Fruit fly (Drosophila melanogaster) whole organism, wandering third instar larva: ENCODE measurements around the gene CG13737.

ENCODE experiments used
- Abd-B ChIP-seq: fragments of >200 bp; optimal IDR thresholded peaks from 2 replicates; lab custom pipeline; 2017; ENCODE audit warnings: missing biosample characterization, missing genetic modification characterization
- CG32264 ChIP-seq: fragments of 200-800 bp; sonication (Bioruptor generic); optimal IDR thresholded peaks from 2 replicates; lab custom pipeline; 2016; ENCODE audit warnings: missing biosample characterization, missing genetic modification characterization
- CG9705 ChIP-seq: fragments of 200-800 bp; sonication (Bioruptor generic); optimal IDR thresholded peaks from 2 replicates; lab custom pipeline; 2018; ENCODE audit warnings: missing biosample characterization, mild to moderate bottlenecking, missing genetic modification characterization
- CrebA ChIP-seq: fragments of 200-800 bp; sonication (Bioruptor generic); optimal IDR thresholded peaks from 2 replicates; lab custom pipeline; 2016; ENCODE audit warnings: missing biosample characterization, mild to moderate bottlenecking, missing genetic modification characterization, borderline replicate concordance
- Dfd ChIP-seq: fragments of >200 bp; optimal IDR thresholded peaks from 2 replicates; lab custom pipeline; 2017; ENCODE audit warnings: missing biosample characterization, missing genetic modification characterization
- Dif ChIP-seq: fragments of 200-275, 200-300 bp; sonication (Bioruptor generic); optimal IDR thresholded peaks from 2 replicates; lab custom pipeline; 2018; ENCODE audit warnings: missing biosample characterization, missing genetic modification characterization; ENCODE audit not compliant: partially characterized antibody
- GATAd ChIP-seq: sonication (Bioruptor generic); optimal IDR thresholded peaks from 2 replicates; lab custom pipeline; 2016; ENCODE audit warnings: missing biosample characterization, missing genetic modification characterization
- HLH106 ChIP-seq: fragments of 200-800 bp; optimal IDR thresholded peaks from 3 replicates; lab custom pipeline; 2019; ENCODE audit warnings: missing biosample characterization, mild to moderate bottlenecking, missing genetic modification characterization, moderate library complexity
- Hnf4 ChIP-seq: fragments of 200-800 bp; sonication (Bioruptor generic); optimal IDR thresholded peaks from 2 replicates; lab custom pipeline; 2016; ENCODE audit warnings: missing biosample characterization, mild to moderate bottlenecking, missing genetic modification characterization
- Hr78 ChIP-seq: fragments of >200 bp; optimal IDR thresholded peaks from 2 replicates; lab custom pipeline; 2017; ENCODE audit warnings: missing biosample characterization, missing genetic modification characterization
- Hr83 ChIP-seq: fragments of 200-300 bp; sonication (Bioruptor generic); optimal IDR thresholded peaks from 2 replicates; lab custom pipeline; 2016; ENCODE audit warnings: missing biosample characterization, mild to moderate bottlenecking, missing genetic modification characterization, moderate library complexity; ENCODE audit not compliant: poor library complexity, severe bottlenecking
- Jra ChIP-seq: sonication (Bioruptor generic); optimal IDR thresholded peaks from 2 replicates; lab custom pipeline; 2016; ENCODE audit warnings: missing biosample characterization, missing genetic modification characterization
- Mio ChIP-seq: sonication (Bioruptor generic); optimal IDR thresholded peaks from 2 replicates; lab custom pipeline; 2016; ENCODE audit warnings: missing biosample characterization, missing genetic modification characterization
- Myc ChIP-seq: fragments of >200 bp; optimal IDR thresholded peaks from 2 replicates; lab custom pipeline; 2017
- N ChIP-seq: fragments of >200 bp; optimal IDR thresholded peaks from 2 replicates; lab custom pipeline; 2018; ENCODE audit warnings: missing biosample characterization, missing external identifiers, missing genetic modification characterization
- OdsH ChIP-seq: fragments of 200-800 bp; sonication (Bioruptor generic); optimal IDR thresholded peaks from 2 replicates; lab custom pipeline; 2016; ENCODE audit warnings: missing biosample characterization, mild to moderate bottlenecking, missing genetic modification characterization
- Rel ChIP-seq, 2 experiments: fragments of 200-800 bp; sonication (Bioruptor generic) in 1 of 2; optimal IDR thresholded peaks; 2 replicates in 1 of 2; 3 replicates in 1 of 2; lab custom pipeline; 2016 to 2019; ENCODE audit warnings: mild to moderate bottlenecking in 2 of 2, missing biosample characterization in 2 of 2, missing genetic modification characterization in 2 of 2, moderate library complexity in 1 of 2
- Sp1 ChIP-seq: fragments of 200-800 bp; sonication (Bioruptor generic); optimal IDR thresholded peaks from 3 replicates; lab custom pipeline; 2019; ENCODE audit warnings: missing biosample characterization, mild to moderate bottlenecking, missing genetic modification characterization, moderate library complexity
- Vsx2 ChIP-seq: fragments of 200-300, 225-300 bp; sonication (Bioruptor generic); optimal IDR thresholded peaks from 2 replicates; lab custom pipeline; 2018; ENCODE audit warnings: missing biosample characterization, missing genetic modification characterization; ENCODE audit not compliant: partially characterized antibody
- br ChIP-seq: fragments of 200-800 bp; sonication (Bioruptor generic); optimal IDR thresholded peaks from 2 replicates; lab custom pipeline; 2016; ENCODE audit warnings: missing biosample characterization, missing genetic modification characterization
- brk ChIP-seq: fragments of 200-800 bp; sonication (Bioruptor generic); optimal IDR thresholded peaks from 2 replicates; lab custom pipeline; 2016; ENCODE audit warnings: missing biosample characterization, mild to moderate bottlenecking, missing genetic modification characterization
- dl ChIP-seq, 2 experiments: fragments of 175-275, 200-275 bp in 1 of 2; fragments of 200-275 bp in 1 of 2; sonication (Bioruptor generic); optimal IDR thresholded peaks; lab custom pipeline; 2018; ENCODE audit warnings: mild to moderate bottlenecking in 2 of 2, missing biosample characterization in 2 of 2, missing genetic modification characterization in 2 of 2, moderate library complexity in 2 of 2; ENCODE audit not compliant: partially characterized antibody in 2 of 2, insufficient read depth in 1 of 2
- dmrt93B ChIP-seq: fragments of 200-800 bp; sonication (Bioruptor generic); optimal IDR thresholded peaks from 2 replicates; lab custom pipeline; 2018; ENCODE audit warnings: missing biosample characterization, mild to moderate bottlenecking, missing genetic modification characterization
- dsf ChIP-seq: sonication (Bioruptor generic); optimal IDR thresholded peaks from 2 replicates; lab custom pipeline; 2016; ENCODE audit warnings: missing biosample characterization, missing genetic modification characterization, borderline replicate concordance
- ey ChIP-seq: fragments of 200-800 bp; sonication (Bioruptor generic); optimal IDR thresholded peaks from 2 replicates; lab custom pipeline; 2016; ENCODE audit warnings: missing biosample characterization, missing genetic modification characterization
- foxo ChIP-seq, 2 experiments: fragments of 200-800 bp; sonication (Bioruptor generic); optimal IDR thresholded peaks; 2 replicates in 1 of 2; 3 replicates in 1 of 2; lab custom pipeline; 2016 to 2017; ENCODE audit warnings: missing biosample characterization in 2 of 2, missing genetic modification characterization in 2 of 2
- fru ChIP-seq: fragments of 200-800 bp; sonication (Bioruptor generic); optimal IDR thresholded peaks from 3 replicates; lab custom pipeline; 2016; ENCODE audit warnings: missing biosample characterization, mild to moderate bottlenecking, missing genetic modification characterization
- h ChIP-seq: fragments of 200-800 bp; sonication (Bioruptor generic); optimal IDR thresholded peaks from 3 replicates; lab custom pipeline; 2016; ENCODE audit warnings: missing biosample characterization, mild to moderate bottlenecking, missing genetic modification characterization
- jim ChIP-seq: fragments of 175-275, 200-325 bp; sonication (Bioruptor generic); optimal IDR thresholded peaks from 2 replicates; lab custom pipeline; 2016; ENCODE audit warnings: missing biosample characterization, mild to moderate bottlenecking, missing genetic modification characterization
- lola ChIP-seq: fragments of >200 bp; optimal IDR thresholded peaks from 2 replicates; lab custom pipeline; 2017; ENCODE audit warnings: missing biosample characterization, missing genetic modification characterization
- pan ChIP-seq: fragments of >200 bp; optimal IDR thresholded peaks from 2 replicates; lab custom pipeline; 2017
- psq ChIP-seq: fragments of 200-800 bp; sonication (Bioruptor generic); optimal IDR thresholded peaks from 3 replicates; lab custom pipeline; 2017; ENCODE audit warnings: missing biosample characterization, mild to moderate bottlenecking, missing genetic modification characterization, moderate library complexity
- rgr ChIP-seq: fragments of 200-800 bp; sonication (Bioruptor generic); optimal IDR thresholded peaks from 3 replicates; lab custom pipeline; 2016; ENCODE audit warnings: missing biosample characterization, mild to moderate bottlenecking, missing genetic modification characterization
- sage ChIP-seq: fragments of 200-800 bp; sonication (Bioruptor generic); optimal IDR thresholded peaks from 2 replicates; lab custom pipeline; 2016; ENCODE audit warnings: missing biosample characterization, mild to moderate bottlenecking, missing genetic modification characterization
- sv ChIP-seq: fragments of 200-800 bp; sonication (Bioruptor generic); optimal IDR thresholded peaks from 3 replicates; lab custom pipeline; 2016; ENCODE audit warnings: missing biosample characterization, missing genetic modification characterization
- tai ChIP-seq: sonication (Bioruptor generic); optimal IDR thresholded peaks from 2 replicates; lab custom pipeline; 2016; ENCODE audit warnings: missing biosample characterization, missing genetic modification characterization
- usp ChIP-seq: fragments of >200 bp; optimal IDR thresholded peaks from 2 replicates; lab custom pipeline; 2017; ENCODE audit warnings: missing biosample characterization, missing genetic modification characterization
- woc ChIP-seq: sonication (Bioruptor generic); optimal IDR thresholded peaks from 2 replicates; lab custom pipeline; 2016; ENCODE audit warnings: missing biosample characterization, mild to moderate bottlenecking, missing genetic modification characterization

CG13737 gene

DNA sequence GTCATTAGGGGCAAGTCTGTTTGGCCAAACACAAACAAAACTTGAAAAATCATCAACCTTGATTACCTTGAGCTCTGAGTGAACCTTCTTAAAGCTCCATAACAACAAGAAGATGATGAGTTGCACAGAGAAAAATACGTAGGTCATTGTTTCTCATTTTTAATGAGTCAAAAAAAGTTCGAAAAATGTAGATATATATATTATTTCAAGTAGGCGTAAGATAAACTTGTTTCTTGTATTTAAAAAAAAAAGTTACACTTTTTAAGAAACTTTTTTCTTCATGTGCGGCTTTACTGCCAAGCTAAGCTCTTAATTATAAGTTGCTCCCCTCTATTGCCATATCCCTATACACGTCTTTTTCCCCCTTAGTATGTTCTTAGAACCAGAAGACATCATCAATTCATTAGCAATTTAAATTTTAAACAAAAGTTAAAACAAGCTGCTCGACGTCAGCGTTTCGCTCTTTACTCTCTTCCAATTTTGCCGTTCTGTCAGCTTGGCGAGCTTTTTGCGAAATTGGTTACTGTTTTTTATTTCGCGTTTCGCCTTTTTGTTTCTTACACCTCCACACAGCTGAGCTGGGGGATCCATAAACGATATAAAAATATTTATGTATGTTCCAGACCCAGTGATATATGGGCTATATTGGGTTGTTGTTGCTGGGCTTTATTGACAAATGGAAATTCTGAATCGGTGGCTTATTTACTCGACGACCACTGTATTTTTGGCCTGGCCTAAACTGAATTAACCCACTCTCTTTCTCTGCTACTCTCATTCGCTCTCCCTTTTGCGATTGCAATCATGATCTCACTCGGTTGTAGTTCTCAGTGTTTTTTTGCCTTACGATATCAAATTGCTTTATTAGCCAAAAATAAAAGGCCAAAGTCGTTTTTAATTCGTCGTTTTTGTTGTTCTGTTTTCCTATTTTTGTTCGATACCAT, 44.8 kb downstream of the CG13737 start:
- peak; percentile 76 for TF ChIP-seq jim
- TF ChIP-seq pan (lab: Kevin White, UChicago), result no peak
- peak; percentile 97 for TF ChIP-seq Hr83 (GFP tag; lab: Kevin White, UChicago)
- no peak for TF ChIP-seq Mio (GFP tag; lab: Kevin White, UChicago)
- no peak for TF ChIP-seq sage (GFP tag; lab: Kevin White, UChicago)
- TF ChIP-seq dmrt93B, result no peak
- TF ChIP-seq sv (GFP tag; lab: Kevin White, UChicago), result no peak
- peak; percentile 49 for TF ChIP-seq fru (GFP tag; lab: Kevin White, UChicago)
- no peak for TF ChIP-seq Jra (GFP tag; lab: Kevin White, UChicago)
- peak; percentile 12 for TF ChIP-seq woc
- no peak for TF ChIP-seq Myc
- TF ChIP-seq br (GFP tag; lab: Kevin White, UChicago), result peak; percentile 54
- peak; percentile 70 for TF ChIP-seq lola
- TF ChIP-seq GATAd (GFP tag; lab: Kevin White, UChicago), result peak; percentile 15
- peak; percentile 52 for TF ChIP-seq CG9705
- peak; percentile 50 for TF ChIP-seq Hnf4
- TF ChIP-seq dl (GFP tag; optimal IDR thresholded peaks at IDR 0.05; lab: Kevin White, UChicago; ENCODE audit: insufficient read depth in 1 of 2, partially characterized antibody in 2 of 2), result peak; percentile 3 to 35
- no peak for TF ChIP-seq Abd-B (GFP tag; lab: Kevin White, UChicago)
- peak; percentile 38 for TF ChIP-seq HLH106 (tag; lab: Kevin White, UChicago)
- no peak for TF ChIP-seq brk (GFP tag; lab: Kevin White, UChicago)
- no peak for TF ChIP-seq CG32264 (GFP tag; lab: Kevin White, UChicago)
- peak; percentile 41 for TF ChIP-seq Dif
- TF ChIP-seq tai, result no peak
- no peak for TF ChIP-seq Rel (GFP tag; optimal IDR thresholded peaks at IDR 0.05; lab: Kevin White, UChicago)
- peak; percentile 9 for TF ChIP-seq Rel (tag; optimal IDR thresholded peaks at IDR 0.05; lab: Kevin White, UChicago)
- TF ChIP-seq dsf (GFP tag; lab: Kevin White, UChicago), result no peak
- TF ChIP-seq psq (GFP tag; lab: Kevin White, UChicago), result peak; percentile 33
- peak; percentile 6 for TF ChIP-seq Vsx2 (GFP tag; lab: Kevin White, UChicago)
- TF ChIP-seq h (GFP tag; lab: Kevin White, UChicago), result peak; percentile 71
- TF ChIP-seq Sp1 (GFP tag; lab: Kevin White, UChicago), result peak; percentile 56
- TF ChIP-seq Hr78 (GFP tag; lab: Kevin White, UChicago), result no peak
- TF ChIP-seq foxo (GFP tag; optimal IDR thresholded peaks at IDR 0.05; lab: Kevin White, UChicago), result peak in 1 of 2 experiments; percentile 56
- no peak for TF ChIP-seq CrebA
- peak; percentile 43 for TF ChIP-seq OdsH (GFP tag; lab: Kevin White, UChicago)
- TF ChIP-seq Dfd, result no peak
- TF ChIP-seq N (GFP tag; lab: Kevin White, UChicago), result no peak
- TF ChIP-seq usp (GFP tag; lab: Kevin White, UChicago), result no peak
- peak; percentile 57 for TF ChIP-seq ey (GFP tag; lab: Kevin White, UChicago)
- peak; percentile 54 for TF ChIP-seq rgr (GFP tag; lab: Kevin White, UChicago)

DNA sequence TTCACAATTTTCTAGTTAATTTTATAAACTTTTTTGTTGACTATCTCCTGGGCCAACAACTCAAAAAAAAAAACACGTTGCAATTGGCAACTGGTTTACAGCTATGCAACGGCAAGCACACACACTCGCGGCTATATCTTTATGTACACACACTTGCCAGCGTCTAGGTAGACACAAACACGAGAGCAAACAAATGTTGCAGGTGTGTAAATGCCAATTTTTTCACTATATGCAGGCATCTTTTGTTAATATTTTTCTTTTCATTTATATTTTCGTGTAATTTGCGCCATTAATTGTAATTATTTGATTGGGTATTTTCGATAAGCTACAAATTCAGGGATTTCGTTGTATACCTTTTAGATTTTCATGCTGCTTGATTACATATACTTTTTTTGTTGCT, 45.9 kb downstream of the CG13737 start:
- TF ChIP-seq GATAd (GFP tag; lab: Kevin White, UChicago), result no peak
- no peak for TF ChIP-seq Hr78 (GFP tag; lab: Kevin White, UChicago)
- peak; percentile 10 for TF ChIP-seq Sp1 (GFP tag; lab: Kevin White, UChicago)
- no peak for TF ChIP-seq Vsx2 (GFP tag; lab: Kevin White, UChicago)
- TF ChIP-seq Hnf4, result no peak
- peak in 1 of 2 experiments; percentile 21 for TF ChIP-seq foxo (GFP tag; optimal IDR thresholded peaks at IDR 0.05; lab: Kevin White, UChicago)
- TF ChIP-seq usp (GFP tag; lab: Kevin White, UChicago), result no peak
- TF ChIP-seq dsf (GFP tag; lab: Kevin White, UChicago), result no peak
- TF ChIP-seq Mio (GFP tag; lab: Kevin White, UChicago), result no peak
- no peak for TF ChIP-seq OdsH (GFP tag; lab: Kevin White, UChicago)
- peak; percentile 10 for TF ChIP-seq br (GFP tag; lab: Kevin White, UChicago)
- TF ChIP-seq Abd-B (GFP tag; lab: Kevin White, UChicago), result no peak
- no peak for TF ChIP-seq fru (GFP tag; lab: Kevin White, UChicago)
- no peak for TF ChIP-seq lola
- TF ChIP-seq ey (GFP tag; lab: Kevin White, UChicago), result peak; percentile 3
- peak; percentile 18 for TF ChIP-seq h (GFP tag; lab: Kevin White, UChicago)
- peak; percentile 48 for TF ChIP-seq rgr (GFP tag; lab: Kevin White, UChicago)
- TF ChIP-seq Hr83 (GFP tag; lab: Kevin White, UChicago), result peak; percentile 84
- TF ChIP-seq sage (GFP tag; lab: Kevin White, UChicago), result no peak
- TF ChIP-seq woc, result peak; percentile 7
- TF ChIP-seq brk (GFP tag; lab: Kevin White, UChicago), result no peak
- no peak for TF ChIP-seq Rel (GFP tag; optimal IDR thresholded peaks at IDR 0.05; lab: Kevin White, UChicago)
- TF ChIP-seq Rel (tag; optimal IDR thresholded peaks at IDR 0.05; lab: Kevin White, UChicago), result no peak
- TF ChIP-seq Jra (GFP tag; lab: Kevin White, UChicago), result no peak
- no peak for TF ChIP-seq dl (GFP tag; optimal IDR thresholded peaks at IDR 0.05; lab: Kevin White, UChicago; ENCODE audit: insufficient read depth in 1 of 2, partially characterized antibody in 2 of 2)
- no peak for TF ChIP-seq tai
- no peak for TF ChIP-seq sv (GFP tag; lab: Kevin White, UChicago)
